Worm (Caenorhabditis elegans): Measurements from ENCODE around the gene spr-1.
A peak's percentile ranks its signal among the peaks of the same experiment; 100 is the strongest.

The spr-1 gene

DNA sequence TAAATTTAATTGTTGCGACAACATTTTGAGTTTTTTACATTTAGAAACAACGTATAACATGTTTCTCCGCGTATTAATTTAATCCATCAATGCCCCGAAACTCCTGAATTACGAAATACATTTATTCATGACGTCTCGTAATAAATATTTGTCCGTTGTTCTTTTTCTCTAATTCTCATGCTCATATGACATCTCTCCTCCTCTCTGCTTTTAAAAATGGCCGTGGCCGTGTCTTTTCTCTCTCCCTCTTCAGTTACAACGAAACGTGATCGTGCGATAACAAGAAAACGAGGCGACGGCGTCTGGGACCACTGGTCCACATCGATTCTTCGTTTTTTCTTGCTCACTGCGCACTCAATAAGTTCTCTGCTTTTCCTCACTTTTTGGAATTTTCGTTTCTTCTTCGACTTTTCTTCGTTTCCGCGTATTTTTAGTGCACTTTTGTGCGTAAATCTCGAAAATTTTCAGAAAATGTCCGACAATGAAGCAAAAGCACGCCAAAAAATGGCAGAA is 1.1 kb upstream of the spr-1 start, which contains the start of gene snap-1 (continued):
- TF ChIP-seq mes-2 (tag; optimal IDR thresholded peaks at IDR 0.05; ENCODE audit: poor library complexity, severe bottlenecking): peak; percentile 65
- peak in 1 of 2 experiments; percentile 75 for TF ChIP-seq lsy-2 (tag; optimal IDR thresholded peaks at IDR 0.05)
- no peak for TF ChIP-seq jun-1 (tag; optimal IDR thresholded peaks at IDR 0.05)
- no peak for TF ChIP-seq mxl-2 (GFP tag; conservative IDR thresholded peaks at IDR 0.05)
- no peak for TF ChIP-seq F10B5.3 (tag; optimal IDR thresholded peaks at IDR 0.05)
- TF ChIP-seq hif-1 (tag; optimal IDR thresholded peaks at IDR 0.05): no peak
- no peak for TF ChIP-seq egl-27 (tag; optimal IDR thresholded peaks at IDR 0.05)
- peak; percentile 20 for TF ChIP-seq nhr-11 (tag; optimal IDR thresholded peaks at IDR 0.05)
- TF ChIP-seq lin-15B (tag; optimal IDR thresholded peaks at IDR 0.05): no peak
- no peak for TF ChIP-seq zip-2 (tag; optimal IDR thresholded peaks at IDR 0.05)
- no peak for TF ChIP-seq ZK546.5 (tag; optimal IDR thresholded peaks at IDR 0.05)
- no peak for TF ChIP-seq sdz-12 (GFP tag; optimal IDR thresholded peaks at IDR 0.05)
- TF ChIP-seq dmd-6 (GFP tag; IDR thresholded peaks at IDR 0.05): no peak; the same call in 1 of the 2 replicates
- TF ChIP-seq ama-1 (optimal IDR thresholded peaks at IDR 0.05): no peak
- TF ChIP-seq fos-1 (tag; optimal IDR thresholded peaks at IDR 0.05): no peak
- no peak for TF ChIP-seq pqm-1 (tag; optimal IDR thresholded peaks at IDR 0.05)
- no peak for TF ChIP-seq ceh-32 (tag; optimal IDR thresholded peaks at IDR 0.05; ENCODE audit: poor library complexity)
- TF ChIP-seq saeg-2 (GFP tag; IDR thresholded peaks at IDR 0.05): no peak
- TF ChIP-seq spr-1 (tag; optimal IDR thresholded peaks at IDR 0.05): no peak
- TF ChIP-seq aly-2 (tag; optimal IDR thresholded peaks at IDR 0.05): no peak
- no peak for TF ChIP-seq ceh-20 (GFP tag; IDR thresholded peaks at IDR 0.05)
- TF ChIP-seq nhr-48 (tag; optimal IDR thresholded peaks at IDR 0.05): no peak
- TF ChIP-seq zag-1 (tag; optimal IDR thresholded peaks at IDR 0.05): no peak
- TF ChIP-seq R02D3.7 (tag; optimal IDR thresholded peaks at IDR 0.05): no peak
- TF ChIP-seq arid-1 (GFP tag; conservative IDR thresholded peaks at IDR 0.05): no peak
- TF ChIP-seq nhr-102 (tag; optimal IDR thresholded peaks at IDR 0.05): no peak
- TF ChIP-seq ceh-62 (tag; optimal IDR thresholded peaks at IDR 0.05): no peak
- no peak for TF ChIP-seq lir-3 (tag; optimal IDR thresholded peaks at IDR 0.05)
- peak; percentile 51 for TF ChIP-seq mep-1 (tag; optimal IDR thresholded peaks at IDR 0.05)
- no peak for TF ChIP-seq nhr-10 (tag; optimal IDR thresholded peaks at IDR 0.05)
- TF ChIP-seq ztf-11 (tag; optimal IDR thresholded peaks at IDR 0.05): no peak
- TF ChIP-seq D1046.2 (GFP tag; IDR thresholded peaks at IDR 0.05): no peak
- no peak for TF ChIP-seq nhr-41 (GFP tag; IDR thresholded peaks at IDR 0.05)
- no peak for TF ChIP-seq tag-97 (GFP tag; IDR thresholded peaks at IDR 0.05)
- no peak for TF ChIP-seq lin-1 (GFP tag; IDR thresholded peaks at IDR 0.05)
- TF ChIP-seq ces-1 (GFP tag; optimal IDR thresholded peaks at IDR 0.05): no peak
- no peak for TF ChIP-seq lin-13 (GFP tag; optimal IDR thresholded peaks at IDR 0.05)
- TF ChIP-seq F44E2.7 (GFP tag; IDR thresholded peaks at IDR 0.05): no peak
- no peak for TF ChIP-seq zip-11 (GFP tag; IDR thresholded peaks at IDR 0.05)
- peak in 1 of 2 experiments; percentile 32 for TF ChIP-seq unc-62 (GFP tag; optimal IDR thresholded peaks at IDR 0.05 in 1 of 2)
- no peak for TF ChIP-seq unc-62 (tag; optimal IDR thresholded peaks at IDR 0.05)
- TF ChIP-seq F26F4.8 (GFP tag; conservative IDR thresholded peaks at IDR 0.05): no peak
- TF ChIP-seq Y105C5A.15 (GFP tag; IDR thresholded peaks at IDR 0.05): no peak
- no peak for TF ChIP-seq snpc-4 (tag; optimal IDR thresholded peaks at IDR 0.05)
- no peak for TF ChIP-seq tra-1 (GFP tag; IDR thresholded peaks at IDR 0.05)
- TF ChIP-seq rbr-2 (tag; optimal IDR thresholded peaks at IDR 0.05): peak; percentile 55
- TF ChIP-seq hmg-1.1 (GFP tag; IDR thresholded peaks at IDR 0.05): peak; percentile 57
- peak; percentile 66 for TF ChIP-seq hlh-11 (tag; optimal IDR thresholded peaks at IDR 0.05)
- TF ChIP-seq nhr-111 (GFP tag; optimal IDR thresholded peaks at IDR 0.05): no peak
- peak; percentile 36; the same call in 1 of the 2 replicates for TF ChIP-seq ceh-44 (GFP tag; IDR thresholded peaks at IDR 0.05)
- peak; percentile 49 for TF ChIP-seq fkh-10 (GFP tag; optimal IDR thresholded peaks at IDR 0.05)
- no peak for TF ChIP-seq egl-43 (GFP tag; IDR thresholded peaks at IDR 0.05)
- no peak for TF ChIP-seq cey-2 (tag; optimal IDR thresholded peaks at IDR 0.05; ENCODE audit: borderline replicate concordance, insufficient read depth)
